Worm (Caenorhabditis elegans) whole organism, mixed stage, embryonic: ENCODE results near the gene F43B10.1.

Source experiments
- blmp-1 ChIP-seq: fragments of 150-350 bp; optimal IDR thresholded peaks from 2 replicates; lab custom pipeline; 2014; ENCODE audit warnings: missing biosample characterization, missing genetic modification characterization
- ceh-83 ChIP-seq: fragments of 200-800 bp; sonication (Bioruptor generic); optimal IDR thresholded peaks from 2 replicates; lab custom pipeline; 2018; ENCODE audit warnings: mild to moderate bottlenecking, missing genetic modification characterization, missing compliant biosample characterization
- drap-1 ChIP-seq: fragments of 200-800 bp; sonication (Bioruptor generic); optimal IDR thresholded peaks from 3 replicates; lab custom pipeline; 2018; ENCODE audit warnings: mild to moderate bottlenecking, missing genetic modification characterization, missing compliant biosample characterization
- elt-1 ChIP-seq: sonication (generic microtip); optimal IDR thresholded peaks from 2 replicates; lab custom pipeline; 2017; ENCODE audit warnings: missing genetic modification characterization, mild to moderate bottlenecking, missing compliant biosample characterization, antibody characterized with exemption, moderate library complexity, borderline replicate concordance; ENCODE audit not compliant: insufficient read depth
- elt-3 ChIP-seq: fragments of 150-350 bp; optimal IDR thresholded peaks from 2 replicates; lab custom pipeline; 2014; ENCODE audit warnings: missing biosample characterization, missing genetic modification characterization
- lin-13 ChIP-seq: fragments of 150-350 bp; optimal IDR thresholded peaks from 2 replicates; lab custom pipeline; 2014; ENCODE audit warnings: missing biosample characterization, missing genetic modification characterization
- lsy-2 ChIP-seq: fragments of 150-350 bp; optimal IDR thresholded peaks from 2 replicates; lab custom pipeline; 2014; ENCODE audit warnings: missing biosample characterization, missing genetic modification characterization
- mls-2 ChIP-seq: sonication (generic microtip); optimal IDR thresholded peaks from 2 replicates; lab custom pipeline; 2016; ENCODE audit warnings: mild to moderate bottlenecking, missing genetic modification characterization, moderate library complexity, missing compliant biosample characterization
- nhr-12 ChIP-seq: fragments of 150-350 bp; optimal IDR thresholded peaks from 2 replicates; lab custom pipeline; 2014; ENCODE audit warnings: missing biosample characterization, missing genetic modification characterization
- nhr-28 ChIP-seq: fragments of 150-350 bp; optimal IDR thresholded peaks from 2 replicates; lab custom pipeline; 2014; ENCODE audit warnings: missing biosample characterization, missing genetic modification characterization
- nhr-76 ChIP-seq: sonication (generic microtip); optimal IDR thresholded peaks from 2 replicates; lab custom pipeline; 2017; ENCODE audit warnings: missing biosample characterization, missing genetic modification characterization
- ztf-11 ChIP-seq: fragments of 150-350 bp; optimal IDR thresholded peaks from 2 replicates; lab custom pipeline; 2014; ENCODE audit warnings: missing biosample characterization, missing genetic modification characterization

DNA sequence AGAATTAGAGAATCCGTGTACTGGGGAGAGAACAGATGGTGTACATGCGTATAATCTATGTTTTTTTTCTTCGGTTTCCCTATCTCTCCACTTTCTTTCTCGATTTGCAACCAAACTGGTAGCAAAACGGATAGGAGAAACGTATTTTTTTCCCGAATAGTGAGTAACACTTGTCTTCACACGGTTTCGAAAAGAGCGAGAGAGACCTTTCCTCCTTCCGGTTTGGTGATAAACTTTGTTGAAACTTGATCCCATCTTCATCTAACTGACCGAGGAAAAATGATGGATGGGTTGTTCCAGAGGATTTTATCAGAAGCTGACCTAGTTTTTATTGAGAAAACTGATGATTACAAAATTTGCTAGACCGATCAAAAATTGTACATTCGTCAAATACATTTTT lies 4.3 kb downstream of the F43B10.1 start:
- TF ChIP-seq elt-3 (tag; lab: Kevin White, UChicago) = no peak
- no peak for TF ChIP-seq blmp-1 (tag; lab: Kevin White, UChicago)
- TF ChIP-seq drap-1 (GFP tag; lab: Kevin White, UChicago) = no peak
- no peak for TF ChIP-seq lsy-2 (tag; lab: Kevin White, UChicago)
- TF ChIP-seq ztf-11 (tag; lab: Kevin White, UChicago) = no peak
- no peak for TF ChIP-seq mls-2 (tag; lab: Kevin White, UChicago)
- TF ChIP-seq nhr-28 = no peak
- TF ChIP-seq elt-1 = no peak
- TF ChIP-seq nhr-12 (tag; lab: Kevin White, UChicago) = no peak
- no peak for TF ChIP-seq lin-13 (tag; lab: Kevin White, UChicago)
- no peak for TF ChIP-seq ceh-83
- TF ChIP-seq nhr-76 (tag; lab: Kevin White, UChicago) = no peak
